Worm (Caenorhabditis elegans) whole organism, L1 larva: ENCODE measurements around the gene plr-1.

Experiments
- C34B4.2 ChIP-seq: sonication (generic microtip); optimal IDR thresholded peaks from 2 replicates; lab custom pipeline; 2017; ENCODE audit warnings: mild to moderate bottlenecking, missing genetic modification characterization, missing compliant biosample characterization
- aha-1 ChIP-seq: fragments of 150-350 bp; optimal IDR thresholded peaks from 2 replicates; lab custom pipeline; 2014; ENCODE audit warnings: missing biosample characterization, missing genetic modification characterization
- alr-1 ChIP-seq: fragments of 200-800 bp; sonication (Bioruptor generic); optimal IDR thresholded peaks from 2 replicates; lab custom pipeline; 2018; ENCODE audit warnings: borderline replicate concordance, mild to moderate bottlenecking, missing genetic modification characterization, missing compliant biosample characterization
- aly-2 ChIP-seq: fragments of 150-350 bp; optimal IDR thresholded peaks from 2 replicates; lab custom pipeline; 2014; ENCODE audit warnings: missing biosample characterization, missing genetic modification characterization
- ceh-8 ChIP-seq: fragments of 200-800 bp; sonication (Bioruptor generic); optimal IDR thresholded peaks from 2 replicates; lab custom pipeline; 2018; ENCODE audit warnings: mild to moderate bottlenecking, missing genetic modification characterization, moderate library complexity, missing compliant biosample characterization
- ceh-82 ChIP-seq, 3 experiments: fragments of 150-350 bp in 1 of 3; sonication (generic microtip) in 2 of 3; optimal IDR thresholded peaks; 2 replicates each; lab custom pipeline; 2014 to 2017; ENCODE audit warnings: missing biosample characterization in 3 of 3, missing genetic modification characterization in 3 of 3
- ceh-90 ChIP-seq: sonication (generic microtip); optimal IDR thresholded peaks from 2 replicates; lab custom pipeline; 2016; ENCODE audit warnings: missing genetic modification characterization, missing compliant biosample characterization
- dsc-1 ChIP-seq: sonication (generic microtip); optimal IDR thresholded peaks from 2 replicates; lab custom pipeline; 2016; ENCODE audit warnings: mild to moderate bottlenecking, missing genetic modification characterization, missing compliant biosample characterization
- efl-1 ChIP-seq, 4 experiments: fragments of 150-350 bp; optimal IDR thresholded peaks in 3 of 4; peaks in 1 of 4; 1 replicate in 1 of 4; 2 replicates in 3 of 4; lab custom pipeline; 2014; ENCODE audit warnings: missing biosample characterization in 2 of 4, missing genetic modification characterization in 2 of 4, missing genetic modification reagents in 2 of 4
- egl-27 ChIP-seq, 2 experiments: fragments of 150-350 bp in 1 of 2; sonication (generic microtip); optimal IDR thresholded peaks; 3 replicates each; lab custom pipeline; 2017 to 2018; ENCODE audit warnings: missing biosample characterization in 2 of 2, missing genetic modification characterization in 2 of 2, missing genetic modification reagents in 2 of 2
- elt-2 ChIP-seq: sonication (generic microtip); optimal IDR thresholded peaks from 2 replicates; lab custom pipeline; 2016; ENCODE audit warnings: missing genetic modification characterization, mild to moderate bottlenecking, inconsistent platforms, missing compliant biosample characterization, missing genetic modification reagents
- elt-3 ChIP-seq, 6 experiments: fragments of 150-350 bp in 1 of 6; sonication (generic microtip); optimal IDR thresholded peaks; 2 replicates each; lab custom pipeline; 2017 to 2018; ENCODE audit warnings: missing biosample characterization in 6 of 6, missing genetic modification characterization in 6 of 6, inconsistent platforms in 1 of 6
- fkh-10 ChIP-seq: sonication (generic microtip); optimal IDR thresholded peaks from 2 replicates; lab custom pipeline; 2017; ENCODE audit warnings: missing biosample characterization, missing genetic modification reagents, missing genetic modification characterization
- hlh-17 ChIP-seq: fragments of 200-800 bp; sonication (Bioruptor generic); optimal IDR thresholded peaks from 2 replicates; lab custom pipeline; 2018; ENCODE audit warnings: missing genetic modification characterization, mild to moderate bottlenecking, missing compliant biosample characterization, moderate library complexity, borderline replicate concordance
- hpl-2 ChIP-seq: fragments of 150-350 bp; optimal IDR thresholded peaks from 2 replicates; lab custom pipeline; 2014; ENCODE audit warnings: missing biosample characterization, missing genetic modification reagents, missing genetic modification characterization
- irx-1 ChIP-seq: sonication (generic microtip); optimal IDR thresholded peaks from 2 replicates; lab custom pipeline; 2016; ENCODE audit warnings: missing genetic modification characterization, missing compliant biosample characterization
- jun-1 ChIP-seq: fragments of 150-350 bp; optimal IDR thresholded peaks from 2 replicates; lab custom pipeline; 2014; ENCODE audit warnings: missing biosample characterization, missing genetic modification reagents, missing genetic modification characterization
- lin-14 ChIP-seq: fragments of 200-800 bp; sonication (Bioruptor generic); optimal IDR thresholded peaks from 2 replicates; lab custom pipeline; 2018; ENCODE audit warnings: mild to moderate bottlenecking, missing genetic modification characterization, moderate library complexity, missing compliant biosample characterization
- lin-39 ChIP-seq: fragments of 150-350 bp; optimal IDR thresholded peaks from 2 replicates; lab custom pipeline; 2014; ENCODE audit warnings: missing biosample characterization, missing genetic modification reagents, missing genetic modification characterization
- lir-3 ChIP-seq: sonication (generic microtip); optimal IDR thresholded peaks from 2 replicates; lab custom pipeline; 2016; ENCODE audit warnings: mild to moderate bottlenecking, missing genetic modification characterization, moderate library complexity, missing compliant biosample characterization; ENCODE audit not compliant: poor library complexity
- lsy-2 ChIP-seq, 2 experiments: fragments of 150-350 bp; optimal IDR thresholded peaks; 2 replicates each; lab custom pipeline; 2014; ENCODE audit warnings: missing biosample characterization in 2 of 2, missing genetic modification characterization in 2 of 2
- mef-2 ChIP-seq: fragments of 150-350 bp; optimal IDR thresholded peaks from 2 replicates; lab custom pipeline; 2014; ENCODE audit warnings: missing biosample characterization, missing genetic modification characterization
- nhr-11 ChIP-seq: fragments of 150-350 bp; optimal IDR thresholded peaks from 2 replicates; lab custom pipeline; 2014; ENCODE audit warnings: missing biosample characterization, missing genetic modification characterization
- nhr-12 ChIP-seq: sonication (generic microtip); optimal IDR thresholded peaks from 2 replicates; lab custom pipeline; 2017; ENCODE audit warnings: missing biosample characterization, missing genetic modification characterization
- nhr-20 ChIP-seq: sonication (generic microtip); optimal IDR thresholded peaks from 2 replicates; lab custom pipeline; 2016; ENCODE audit warnings: mild to moderate bottlenecking, missing genetic modification characterization, missing compliant biosample characterization
- nhr-47 ChIP-seq: sonication (generic microtip); optimal IDR thresholded peaks from 2 replicates; lab custom pipeline; 2016; ENCODE audit warnings: mild to moderate bottlenecking, missing genetic modification characterization, moderate library complexity, missing compliant biosample characterization
- nhr-71 ChIP-seq: sonication (generic microtip); optimal IDR thresholded peaks from 2 replicates; lab custom pipeline; 2016; ENCODE audit warnings: mild to moderate bottlenecking, missing genetic modification characterization, moderate library complexity, missing compliant biosample characterization
- nhr-77 ChIP-seq: fragments of 150-350 bp; optimal IDR thresholded peaks from 2 replicates; lab custom pipeline; 2014; ENCODE audit warnings: missing biosample characterization, missing genetic modification characterization
- nhr-85 ChIP-seq: sonication (generic microtip); peaks from one replicate; lab custom pipeline; 2016; ENCODE audit warnings: missing genetic modification characterization, inconsistent platforms, missing compliant biosample characterization
- nhr-90 ChIP-seq: sonication (generic microtip); optimal IDR thresholded peaks from 2 replicates; lab custom pipeline; 2016; ENCODE audit warnings: mild to moderate bottlenecking, missing genetic modification characterization, missing compliant biosample characterization; ENCODE audit not compliant: poor library complexity
- pag-3 ChIP-seq: sonication (generic microtip); optimal IDR thresholded peaks from 2 replicates; lab custom pipeline; 2017; ENCODE audit warnings: missing genetic modification characterization, mild to moderate bottlenecking, missing compliant biosample characterization, antibody characterized with exemption, borderline replicate concordance; ENCODE audit not compliant: insufficient read depth
- pax-3 ChIP-seq: fragments of 200-800 bp; sonication (Bioruptor generic); optimal IDR thresholded peaks from 2 replicates; lab custom pipeline; 2018; ENCODE audit warnings: mild to moderate bottlenecking, missing genetic modification characterization, moderate library complexity, missing compliant biosample characterization
- pqm-1 ChIP-seq: sonication (generic microtip); optimal IDR thresholded peaks from 3 replicates; lab custom pipeline; 2017; ENCODE audit warnings: missing biosample characterization, missing genetic modification characterization
- rnt-1 ChIP-seq: sonication (generic microtip); optimal IDR thresholded peaks from 2 replicates; lab custom pipeline; 2016; ENCODE audit warnings: mild to moderate bottlenecking, missing genetic modification characterization, moderate library complexity, missing compliant biosample characterization
- snu-23 ChIP-seq: sonication (generic microtip); optimal IDR thresholded peaks from 2 replicates; lab custom pipeline; 2016; ENCODE audit warnings: missing genetic modification characterization, missing compliant biosample characterization
- sup-37 ChIP-seq: fragments of 200-800 bp; sonication (Bioruptor generic); optimal IDR thresholded peaks from 2 replicates; lab custom pipeline; 2018; ENCODE audit warnings: mild to moderate bottlenecking, missing genetic modification characterization, missing compliant biosample characterization
- swsn-7 ChIP-seq: sonication (generic microtip); optimal IDR thresholded peaks from 2 replicates; lab custom pipeline; 2016; ENCODE audit warnings: missing genetic modification characterization, missing compliant biosample characterization
- tbx-2 ChIP-seq: sonication (generic microtip); optimal IDR thresholded peaks from 2 replicates; lab custom pipeline; 2016; ENCODE audit warnings: missing genetic modification characterization, missing compliant biosample characterization
- tlp-1 ChIP-seq: fragments of 150-350 bp; optimal IDR thresholded peaks from 2 replicates; lab custom pipeline; 2014; ENCODE audit warnings: missing biosample characterization, missing genetic modification characterization
- unc-130 ChIP-seq: fragments of 150-350 bp; optimal IDR thresholded peaks from 2 replicates; lab custom pipeline; 2017; ENCODE audit warnings: missing biosample characterization, missing genetic modification characterization, inconsistent platforms
- unc-30 ChIP-seq: sonication (generic microtip); optimal IDR thresholded peaks from 2 replicates; lab custom pipeline; 2017; ENCODE audit warnings: missing biosample characterization, missing genetic modification characterization
- unc-98 ChIP-seq: fragments of 200-800 bp; sonication (Bioruptor generic); IDR thresholded peaks from 2 replicates; pipeline ENCODE4 v1.3.6; 2022; ENCODE audit warnings: missing genetic modification characterization, missing compliant biosample characterization
- xbp-1 ChIP-seq: sonication (generic microtip); optimal IDR thresholded peaks from 2 replicates; lab custom pipeline; 2016; ENCODE audit warnings: missing genetic modification characterization, missing compliant biosample characterization
- zag-1 ChIP-seq: fragments of 150-350 bp; optimal IDR thresholded peaks from 2 replicates; lab custom pipeline; 2014; ENCODE audit warnings: missing biosample characterization, missing genetic modification characterization
- zip-4 ChIP-seq: fragments of 200-800 bp; sonication (Bioruptor generic); optimal IDR thresholded peaks from 2 replicates; lab custom pipeline; 2018; ENCODE audit warnings: mild to moderate bottlenecking, missing genetic modification characterization, moderate library complexity, missing compliant biosample characterization

The plr-1 gene

ce11 chrIII:11463726-11464125, 7.0 kb downstream of the plr-1 start (continued):
- no peak for TF ChIP-seq egl-27 (tag; optimal IDR thresholded peaks at IDR 0.05; lab: Kevin White, UChicago)
- TF ChIP-seq alr-1: no peak
- TF ChIP-seq swsn-7 (tag; lab: Kevin White, UChicago): peak; percentile 48
- TF ChIP-seq rnt-1 (tag; lab: Kevin White, UChicago): peak; percentile 29
- TF ChIP-seq C34B4.2 (tag; lab: Kevin White, UChicago): no peak
- TF ChIP-seq aly-2: peak; percentile 3
- TF ChIP-seq ceh-90: no peak
- TF ChIP-seq fkh-10: no peak
- peak; percentile 44 for TF ChIP-seq snu-23 (GFP tag; lab: Kevin White, UChicago)
- peak; percentile 25 for TF ChIP-seq nhr-20 (tag; lab: Kevin White, UChicago)
- no peak for TF ChIP-seq dsc-1
- no peak for TF ChIP-seq pax-3 (tag; lab: Kevin White, UChicago)
- no peak for TF ChIP-seq unc-30 (tag; lab: Kevin White, UChicago)
- no peak for TF ChIP-seq ceh-8 (GFP tag; lab: Kevin White, UChicago)
- no peak for TF ChIP-seq efl-1 (optimal IDR thresholded peaks at IDR 0.05; lab: Kevin White, UChicago)
- TF ChIP-seq efl-1 (GFP tag; optimal IDR thresholded peaks at IDR 0.05 in 1 of 2; lab: Kevin White, UChicago): no peak
- peak; percentile 53 for TF ChIP-seq lin-14 (GFP tag; lab: Kevin White, UChicago)
- peak; percentile 25 for TF ChIP-seq xbp-1 (tag; lab: Kevin White, UChicago)
- TF ChIP-seq lin-39 (tag; lab: Kevin White, UChicago): no peak
- TF ChIP-seq, all 84 proteins: peak for 22

ce11 chrIII:11465394-11465948, 8.8 kb downstream of the plr-1 start:
- TF ChIP-seq elt-2 (tag; lab: Kevin White, UChicago) (peak; percentile 74), zag-1 (tag; lab: Kevin White, UChicago) (no peak)

- TF ChIP-seq unc-98 (GFP tag; lab: Robert Waterston, UW) (no peak), hpl-2 (no peak), pqm-1 (tag; lab: Kevin White, UChicago) (no peak), zip-4 (no peak), nhr-85 (no peak), ceh-82 (tag; optimal IDR thresholded peaks at IDR 0.05; lab: Kevin White, UChicago) (peak in 1 of 3 experiments; percentile 22), nhr-11 (no peak), alr-1 (no peak), unc-130 (tag; lab: Kevin White, UChicago) (no peak), zag-1 (tag; lab: Kevin White, UChicago) (no peak), pag-3 (tag; lab: Kevin White, UChicago) (no peak), hlh-17 (no peak), jun-1 (tag; lab: Kevin White, UChicago) (no peak), tbx-2 (tag; lab: Kevin White, UChicago) (no peak), nhr-77 (no peak), egl-27 (tag; optimal IDR thresholded peaks at IDR 0.05; lab: Kevin White, UChicago) (no peak), sup-37 (GFP tag; lab: Kevin White, UChicago) (no peak), C34B4.2 (tag; lab: Kevin White, UChicago) (no peak), unc-30 (tag; lab: Kevin White, UChicago) (no peak), aha-1 (tag; lab: Kevin White, UChicago) (no peak), lin-14 (GFP tag; lab: Kevin White, UChicago) (peak; percentile 53), nhr-47 (no peak), irx-1 (no peak), lsy-2 (tag; optimal IDR thresholded peaks at IDR 0.05; lab: Kevin White, UChicago) (peak in 1 of 2 experiments; percentile 1), swsn-7 (tag; lab: Kevin White, UChicago) (no peak), elt-3 (tag; optimal IDR thresholded peaks at IDR 0.05; lab: Kevin White, UChicago) (no peak), dsc-1 (no peak), nhr-12 (tag; lab: Kevin White, UChicago) (no peak), lir-3 (tag; lab: Kevin White, UChicago) (no peak), nhr-90 (tag; lab: Kevin White, UChicago) (no peak), mef-2 (tag; lab: Kevin White, UChicago) (no peak), nhr-71 (tag; lab: Kevin White, UChicago) (peak; percentile 19), tlp-1 (no peak)
Measured at ce11 chrIII:11466420-11467188, 9.9 kb downstream of the plr-1 start.
